Worm (Caenorhabditis elegans) whole organism, early embryonic: ENCODE measurements around the gene T07C12.10.

Source experiments
- B0310.2 ChIP-seq: sonication (generic microtip); optimal IDR thresholded peaks from 2 replicates; lab custom pipeline; 2016; ENCODE audit warnings: mild to moderate bottlenecking, missing genetic modification characterization, missing compliant biosample characterization
- F13C5.2 ChIP-seq: sonication (generic microtip); optimal IDR thresholded peaks from 2 replicates; lab custom pipeline; 2017; ENCODE audit warnings: mild to moderate bottlenecking, missing genetic modification characterization, inconsistent platforms, missing compliant biosample characterization
- aly-1 ChIP-seq: sonication (generic microtip); optimal IDR thresholded peaks from 2 replicates; lab custom pipeline; 2016; ENCODE audit warnings: missing genetic modification characterization, missing compliant biosample characterization
- ama-1 ChIP-seq: fragments of 150-350 bp; optimal IDR thresholded peaks from 2 replicates; lab custom pipeline; 2014
- ceh-13 ChIP-seq: fragments of 200-800 bp; sonication (Bioruptor generic); optimal IDR thresholded peaks from 2 replicates; lab custom pipeline; 2018; ENCODE audit warnings: mild to moderate bottlenecking, missing genetic modification characterization, missing compliant biosample characterization
- ceh-36 ChIP-seq: sonication (generic microtip); optimal IDR thresholded peaks from 2 replicates; lab custom pipeline; 2016; ENCODE audit warnings: missing genetic modification characterization, inconsistent platforms, missing compliant biosample characterization
- ets-7 ChIP-seq: sonication (generic microtip); optimal IDR thresholded peaks from 2 replicates; lab custom pipeline; 2016; ENCODE audit warnings: missing genotype, missing genetic modification characterization, missing compliant biosample characterization
- flt-1 ChIP-seq: fragments of 200-800 bp; sonication (Bioruptor generic); IDR thresholded peaks from 2 replicates; pipeline ENCODE4 v1.3.6; 2022; ENCODE audit warnings: missing genetic modification characterization, missing compliant biosample characterization
- hmbx-1 ChIP-seq: sonication (generic microtip); optimal IDR thresholded peaks from 2 replicates; lab custom pipeline; 2016; ENCODE audit warnings: mild to moderate bottlenecking, missing genetic modification characterization, missing compliant biosample characterization
- hmg-4 ChIP-seq: fragments of 200-800 bp; sonication (Bioruptor generic); optimal IDR thresholded peaks from 2 replicates; lab custom pipeline; 2018; ENCODE audit warnings: mild to moderate bottlenecking, missing genetic modification characterization, missing compliant biosample characterization
- hnd-1 ChIP-seq: sonication (generic microtip); optimal IDR thresholded peaks from 2 replicates; lab custom pipeline; 2016; ENCODE audit warnings: missing genetic modification characterization, missing compliant biosample characterization
- pes-1 ChIP-seq: fragments of 200-800 bp; sonication (Bioruptor generic); IDR thresholded peaks from 2 replicates; pipeline ENCODE4 v1.3.6; 2022; ENCODE audit warnings: missing genetic modification reagents, missing genetic modification characterization, missing compliant biosample characterization
- scrt-1 ChIP-seq: fragments of 200-800 bp; sonication (Bioruptor generic); IDR thresholded peaks from 2 replicates; pipeline ENCODE4 v1.3.6; 2022; ENCODE audit warnings: missing genetic modification characterization, missing compliant biosample characterization
- sea-1 ChIP-seq: fragments of 200-800 bp; sonication (Bioruptor generic); conservative IDR thresholded peaks from 2 replicates; pipeline ENCODE4 v1.3.6; 2022; ENCODE audit warnings: missing genetic modification characterization, missing compliant biosample characterization
- tbx-11 ChIP-seq: fragments of 200-800 bp; sonication (Bioruptor generic); IDR thresholded peaks from 2 replicates; pipeline ENCODE4 v1.3.6; 2022; ENCODE audit warnings: missing genetic modification characterization, missing compliant biosample characterization
- tbx-37 ChIP-seq: fragments of 200-800 bp; sonication (Bioruptor generic); conservative IDR thresholded peaks from 2 replicates; pipeline ENCODE4 v1.3.6; 2022; ENCODE audit warnings: missing genetic modification reagents, missing genetic modification characterization, missing compliant biosample characterization
- tra-4 ChIP-seq: sonication (generic microtip); optimal IDR thresholded peaks from 2 replicates; lab custom pipeline; 2017; ENCODE audit warnings: missing genetic modification characterization, missing compliant biosample characterization

T07C12.10 gene

DNA sequence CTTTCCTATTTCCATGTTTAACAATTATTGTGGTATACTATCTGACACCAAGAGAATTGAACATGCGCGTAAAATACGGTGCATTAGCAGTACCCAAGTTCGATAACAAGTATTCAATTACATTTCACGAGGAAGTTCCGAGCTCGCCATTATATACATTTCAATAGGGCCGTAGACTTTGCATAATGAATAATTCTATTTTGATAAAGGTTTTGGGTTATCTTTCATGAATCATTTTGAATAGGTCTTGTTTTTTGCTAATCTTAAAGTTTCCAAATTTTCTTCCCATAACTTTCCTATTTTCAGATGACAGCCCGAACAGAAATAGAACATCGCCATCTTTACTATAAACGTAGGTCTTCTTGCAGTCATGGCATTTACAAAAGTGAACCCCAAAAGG lies 34.0 kb downstream of the T07C12.10 start, which contains the start of gene C50H2.13:
C50H2.13 (plus strand) TSS at position 301 of the 400 bp plus-strand sequence.
- TF ChIP-seq B0310.2 (tag; lab: Kevin White, UChicago) (no peak), ama-1 (lab: Kevin White, UChicago) (no peak), tbx-37 (GFP tag; lab: Robert Waterston, UW) (no peak), F13C5.2 (tag; lab: Kevin White, UChicago) (no peak)

- TF ChIP-seq ets-7 (tag; lab: Kevin White, UChicago) (no peak), hmbx-1 (no peak), aly-1 (tag; lab: Kevin White, UChicago) (no peak), hmg-4 (GFP tag; lab: Kevin White, UChicago) (no peak), ceh-36 (tag; lab: Kevin White, UChicago) (no peak), flt-1 (GFP tag; lab: Robert Waterston, UW) (no peak), ama-1 (lab: Kevin White, UChicago) (no peak), sea-1 (no peak), tbx-37 (GFP tag; lab: Robert Waterston, UW) (no peak), F13C5.2 (tag; lab: Kevin White, UChicago) (no peak)
These were observed 34.6 kb downstream of the T07C12.10 start for ce11 chrV:9925647-9926046.

DNA sequence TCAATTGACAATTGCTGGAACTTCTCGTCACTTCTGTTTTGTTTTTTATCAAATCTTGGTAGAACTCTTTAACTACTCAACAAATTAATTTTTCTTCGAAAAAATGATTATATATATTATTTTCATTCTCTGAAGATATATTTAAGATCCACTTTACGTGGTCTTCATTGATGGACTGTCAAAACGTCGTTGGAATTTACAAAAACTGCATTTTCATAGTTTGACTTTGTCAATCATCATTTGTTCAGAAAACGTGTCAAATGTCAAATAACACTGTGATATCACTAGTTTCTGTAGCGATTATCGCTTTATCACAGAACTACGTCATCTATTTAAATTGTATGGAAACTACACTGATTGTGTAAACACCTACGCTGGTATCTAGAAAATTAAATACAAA lies 35.9 kb downstream of the T07C12.10 start:
- no peak for TF ChIP-seq pes-1 (GFP tag; lab: Robert Waterston, UW)
- no peak for TF ChIP-seq tbx-37 (GFP tag; lab: Robert Waterston, UW)
- no peak for TF ChIP-seq scrt-1 (GFP tag; lab: Robert Waterston, UW)
- TF ChIP-seq ets-7 (tag; lab: Kevin White, UChicago), result no peak
- no peak for TF ChIP-seq B0310.2 (tag; lab: Kevin White, UChicago)
- no peak for TF ChIP-seq ama-1 (lab: Kevin White, UChicago)
- TF ChIP-seq hmbx-1, result no peak
- no peak for TF ChIP-seq flt-1 (GFP tag; lab: Robert Waterston, UW)
- no peak for TF ChIP-seq hmg-4 (GFP tag; lab: Kevin White, UChicago)
- TF ChIP-seq sea-1, result no peak

DNA sequence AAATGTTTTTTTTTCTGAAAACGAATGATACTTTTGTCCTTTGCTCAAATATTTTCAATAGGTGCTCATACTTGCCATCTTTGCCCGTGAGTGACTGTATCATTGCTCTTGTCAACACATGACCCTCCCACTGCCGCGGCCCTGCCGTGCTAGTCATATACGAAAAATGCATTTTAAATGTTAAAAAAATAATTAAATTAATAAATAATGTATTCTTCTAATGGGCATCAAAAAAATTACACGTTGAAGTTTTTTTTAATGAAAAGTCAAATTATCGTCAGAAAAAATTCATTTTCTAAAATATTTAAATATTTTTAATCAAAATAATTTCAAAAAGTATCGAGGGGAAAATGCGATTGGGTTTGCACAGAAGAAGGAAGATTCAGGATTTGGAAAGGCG lies 37.8 kb downstream of the T07C12.10 start, which contains the start of gene C50H2.7:
C50H2.7 (plus strand) TSS at position 301 of the 400 bp plus-strand sequence.
- TF ChIP-seq hmbx-1 (no peak), tbx-37 (GFP tag; lab: Robert Waterston, UW) (no peak), hmg-4 (GFP tag; lab: Kevin White, UChicago) (no peak), tra-4 (tag; lab: Kevin White, UChicago) (no peak)

ce11 chrV:9921288-9921687 lies 39.0 kb downstream of the T07C12.10 start, which contains the start of gene ceh-75:
TSS of gene ceh-75 (plus strand) at chrV:9921337.
- TF ChIP-seq hnd-1 (no peak), ama-1 (lab: Kevin White, UChicago) (no peak), tbx-37 (GFP tag; lab: Robert Waterston, UW) (no peak), ets-7 (tag; lab: Kevin White, UChicago) (no peak), F13C5.2 (tag; lab: Kevin White, UChicago) (no peak), B0310.2 (tag; lab: Kevin White, UChicago) (no peak), ceh-13 (GFP tag; lab: Kevin White, UChicago) (no peak)

DNA sequence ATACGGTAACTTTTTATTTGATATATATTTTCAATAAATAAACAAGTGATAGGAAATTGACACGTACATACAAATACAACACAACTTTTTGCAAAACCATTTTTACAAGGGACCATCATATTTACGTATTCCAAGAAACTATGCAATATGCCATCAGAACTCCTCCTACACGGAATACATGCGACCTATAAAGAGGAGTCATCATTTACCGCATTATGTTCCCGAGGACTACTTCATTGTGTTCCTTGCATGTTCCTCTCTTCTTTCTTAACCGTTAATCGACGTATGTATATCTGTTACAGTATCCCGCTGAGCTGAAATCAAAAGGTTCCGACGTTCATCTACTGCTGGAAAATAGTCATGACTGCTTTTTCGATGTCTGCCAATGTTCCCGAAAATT lies 41.9 kb downstream of the T07C12.10 start, which contains the start of gene C50H2.5:
C50H2.5 (plus strand) TSS at position 301 of the 400 bp plus-strand sequence.
- TF ChIP-seq flt-1 (GFP tag; lab: Robert Waterston, UW) (no peak), hmg-4 (GFP tag; lab: Kevin White, UChicago) (no peak), pes-1 (GFP tag; lab: Robert Waterston, UW) (no peak), tra-4 (tag; lab: Kevin White, UChicago) (no peak), ama-1 (lab: Kevin White, UChicago) (no peak), F13C5.2 (tag; lab: Kevin White, UChicago) (no peak), scrt-1 (GFP tag; lab: Robert Waterston, UW) (no peak), hmbx-1 (no peak), hnd-1 (no peak), ets-7 (tag; lab: Kevin White, UChicago) (no peak), aly-1 (tag; lab: Kevin White, UChicago) (no peak), tbx-37 (GFP tag; lab: Robert Waterston, UW) (no peak)

ce11 chrV:9916665-9917064 lies 43.6 kb downstream of the T07C12.10 start, which contains the start of gene C50H2.4:
TSS of gene C50H2.4 (plus strand) at chrV:9916965.
- TF ChIP-seq sea-1, result no peak
- TF ChIP-seq aly-1 (tag; lab: Kevin White, UChicago), result no peak
- TF ChIP-seq B0310.2 (tag; lab: Kevin White, UChicago), result no peak
- no peak for TF ChIP-seq ets-7 (tag; lab: Kevin White, UChicago)
- TF ChIP-seq ceh-13 (GFP tag; lab: Kevin White, UChicago), result no peak
- TF ChIP-seq scrt-1 (GFP tag; lab: Robert Waterston, UW), result no peak
- no peak for TF ChIP-seq tra-4 (tag; lab: Kevin White, UChicago)
- no peak for TF ChIP-seq hmg-4 (GFP tag; lab: Kevin White, UChicago)
- no peak for TF ChIP-seq tbx-11
- no peak for TF ChIP-seq F13C5.2 (tag; lab: Kevin White, UChicago)
- no peak for TF ChIP-seq pes-1 (GFP tag; lab: Robert Waterston, UW)
- no peak for TF ChIP-seq ama-1 (lab: Kevin White, UChicago)
- no peak for TF ChIP-seq ceh-36 (tag; lab: Kevin White, UChicago)
- TF ChIP-seq hnd-1, result no peak
- TF ChIP-seq tbx-37 (GFP tag; lab: Robert Waterston, UW), result no peak
- no peak for TF ChIP-seq hmbx-1
- no peak for TF ChIP-seq flt-1 (GFP tag; lab: Robert Waterston, UW)

- TF ChIP-seq F13C5.2 (tag; lab: Kevin White, UChicago) (no peak), tbx-11 (no peak), hnd-1 (no peak), ets-7 (tag; lab: Kevin White, UChicago) (no peak), ama-1 (lab: Kevin White, UChicago) (no peak), ceh-13 (GFP tag; lab: Kevin White, UChicago) (no peak), hmg-4 (GFP tag; lab: Kevin White, UChicago) (no peak), sea-1 (no peak), scrt-1 (GFP tag; lab: Robert Waterston, UW) (no peak), tbx-37 (GFP tag; lab: Robert Waterston, UW) (no peak), flt-1 (GFP tag; lab: Robert Waterston, UW) (no peak), B0310.2 (tag; lab: Kevin White, UChicago) (no peak), pes-1 (GFP tag; lab: Robert Waterston, UW) (no peak), ceh-36 (tag; lab: Kevin White, UChicago) (no peak), hmbx-1 (no peak), aly-1 (tag; lab: Kevin White, UChicago) (no peak), tra-4 (tag; lab: Kevin White, UChicago) (no peak)
These were observed 45.3 kb downstream of the T07C12.10 start, which contains the start of gene mec-9 for ce11 chrV:9915021-9915420. TSS of gene mec-9 (minus strand) at chrV:9915121.
